Worm (Caenorhabditis elegans) whole organism, young adult: Measurements from ENCODE around the gene H20E11.1.

Experiments
- B0336.3 ChIP-seq: fragments of 200-800 bp; sonication (Bioruptor generic); IDR thresholded peaks from 2 replicates; pipeline ENCODE4 v1.3.6; 2022; ENCODE audit warnings: missing genetic modification characterization, missing compliant biosample characterization
- C17E4.6 ChIP-seq: fragments of 200-800 bp; sonication (Bioruptor generic); IDR thresholded peaks from 2 replicates; pipeline ENCODE4 v1.3.6; 2022; ENCODE audit warnings: missing genetic modification reagents, missing genetic modification characterization, missing compliant biosample characterization
- F39B2.1 ChIP-seq: fragments of 200-800 bp; sonication (Bioruptor generic); IDR thresholded peaks from 2 replicates; pipeline ENCODE4 v1.3.6; 2022; ENCODE audit warnings: missing genetic modification reagents, missing genetic modification characterization, missing compliant biosample characterization
- F52B5.7 ChIP-seq: sonication (generic microtip); optimal IDR thresholded peaks from 2 replicates; lab custom pipeline; 2016; ENCODE audit warnings: mild to moderate bottlenecking, missing genetic modification characterization, missing compliant biosample characterization
- T26A5.8 ChIP-seq: sonication (generic microtip); optimal IDR thresholded peaks from 2 replicates; lab custom pipeline; 2016; ENCODE audit warnings: missing genetic modification characterization, missing compliant biosample characterization
- Y53F4B.3 ChIP-seq: fragments of 200-800 bp; sonication (Bioruptor generic); IDR thresholded peaks from 2 replicates; pipeline ENCODE4 v1.3.6; 2022; ENCODE audit warnings: missing genetic modification reagents, missing genetic modification characterization, missing compliant biosample characterization
- Y79H2A.3 ChIP-seq: fragments of 200-800 bp; sonication (Bioruptor generic); conservative IDR thresholded peaks from 2 replicates; pipeline ENCODE4 v1.3.6; 2022; ENCODE audit warnings: missing genetic modification reagents, missing genetic modification characterization, missing compliant biosample characterization
- ZK185.1 ChIP-seq: sonication (generic microtip); optimal IDR thresholded peaks from 2 replicates; lab custom pipeline; 2016; ENCODE audit warnings: mild to moderate bottlenecking, missing genetic modification characterization, missing compliant biosample characterization; ENCODE audit not compliant: poor library complexity, severe bottlenecking
- akir-1 ChIP-seq: fragments of 200-800 bp; sonication (Bioruptor generic); optimal IDR thresholded peaks from 2 replicates; lab custom pipeline; 2018; ENCODE audit warnings: mild to moderate bottlenecking, missing genetic modification characterization, moderate library complexity, missing compliant biosample characterization
- ama-1 ChIP-seq, 3 experiments: fragments of 150-350 bp in 1 of 3; sonication (generic microtip) in 2 of 3; optimal IDR thresholded peaks; 2 replicates each; lab custom pipeline; 2014 to 2018; ENCODE audit warnings: missing biosample characterization in 2 of 3, missing genetic modification characterization in 2 of 3, missing genetic modification reagents in 2 of 3
- cebp-1 ChIP-seq, 2 experiments: fragments of 200-800 bp in 1 of 2; sonication (Bioruptor generic) in 1 of 2; sonication (generic microtip) in 1 of 2; IDR thresholded peaks in 1 of 2; optimal IDR thresholded peaks in 1 of 2; 2 replicates each; pipeline versions ENCODE4 v1.3.6 to Lab custom; 2017 to 2022; ENCODE audit warnings: missing compliant biosample characterization in 2 of 2, missing genetic modification characterization in 2 of 2, mild to moderate bottlenecking in 1 of 2, missing genetic modification reagents in 1 of 2, moderate library complexity in 1 of 2
- ceh-100 ChIP-seq: fragments of 200-800 bp; sonication (Bioruptor generic); IDR thresholded peaks from 2 replicates; pipeline ENCODE4 v1.3.6; 2022; ENCODE audit warnings: missing genetic modification reagents, missing genetic modification characterization, missing compliant biosample characterization
- dpff-1 ChIP-seq: sonication (generic microtip); optimal IDR thresholded peaks from 2 replicates; lab custom pipeline; 2017; ENCODE audit warnings: mild to moderate bottlenecking, missing genetic modification characterization, missing compliant biosample characterization
- efl-1 ChIP-seq: fragments of 150-350 bp; optimal IDR thresholded peaks from 2 replicates; lab custom pipeline; 2014; ENCODE audit warnings: missing biosample characterization, missing genetic modification reagents, missing genetic modification characterization
- egrh-3 ChIP-seq: fragments of 200-800 bp; sonication (Bioruptor generic); IDR thresholded peaks from 2 replicates; pipeline ENCODE4 v1.3.6; 2022; ENCODE audit warnings: missing genetic modification reagents, missing genetic modification characterization, missing compliant biosample characterization
- ets-4 ChIP-seq: fragments of 200-800 bp; sonication (Bioruptor generic); optimal IDR thresholded peaks from 2 replicates; lab custom pipeline; 2018; ENCODE audit warnings: mild to moderate bottlenecking, missing genetic modification characterization, missing compliant biosample characterization
- him-1 ChIP-seq: sonication (generic microtip); optimal IDR thresholded peaks from 2 replicates; lab custom pipeline; 2016; ENCODE audit warnings: missing genotype, missing genetic modification reagents, missing genetic modification characterization, missing compliant biosample characterization
- hlh-12 ChIP-seq: sonication (generic microtip); optimal IDR thresholded peaks from 2 replicates; lab custom pipeline; 2016; ENCODE audit warnings: missing genetic modification characterization, missing compliant biosample characterization
- hlh-26 ChIP-seq: fragments of 200-800 bp; sonication (Bioruptor generic); conservative IDR thresholded peaks from 2 replicates; pipeline ENCODE4 v1.3.6; 2022; ENCODE audit warnings: missing genetic modification reagents, missing genetic modification characterization, missing compliant biosample characterization
- let-607 ChIP-seq, 2 experiments: fragments of 200-800 bp in 1 of 2; sonication (Bioruptor generic) in 1 of 2; sonication (generic microtip) in 1 of 2; optimal IDR thresholded peaks; 2 replicates each; lab custom pipeline; 2016 to 2018; ENCODE audit warnings: mild to moderate bottlenecking in 2 of 2, missing compliant biosample characterization in 2 of 2, missing genetic modification characterization in 2 of 2, moderate library complexity in 2 of 2, missing genotype in 1 of 2
- lin-35 ChIP-seq, 3 experiments: fragments of 150-350 bp in 2 of 3; sonication (generic microtip) in 1 of 3; optimal IDR thresholded peaks; 2 replicates each; lab custom pipeline; 2014 to 2018; ENCODE audit warnings: missing biosample characterization in 3 of 3, missing genetic modification characterization in 3 of 3, missing genetic modification reagents in 3 of 3
- lin-54 ChIP-seq: fragments of 200-800 bp; sonication (Bioruptor generic); optimal IDR thresholded peaks from 2 replicates; lab custom pipeline; 2018; ENCODE audit warnings: mild to moderate bottlenecking, missing genetic modification characterization, missing compliant biosample characterization
- lsy-27 ChIP-seq: sonication (generic microtip); optimal IDR thresholded peaks from 2 replicates; lab custom pipeline; 2017; ENCODE audit warnings: missing genetic modification characterization, mild to moderate bottlenecking, missing compliant biosample characterization, antibody characterized with exemption, missing genotype, borderline replicate concordance; ENCODE audit not compliant: insufficient read depth
- madf-3 ChIP-seq: fragments of 200-800 bp; sonication (Bioruptor generic); IDR thresholded peaks from 2 replicates; pipeline ENCODE4 v1.3.6; 2022; ENCODE audit warnings: missing genetic modification reagents, missing genetic modification characterization, missing compliant biosample characterization
- mel-28 ChIP-seq: sonication (generic microtip); optimal IDR thresholded peaks from 2 replicates; lab custom pipeline; 2016; ENCODE audit warnings: borderline replicate concordance, mild to moderate bottlenecking, missing genetic modification characterization, missing compliant biosample characterization
- nfya-1 ChIP-seq: sonication (generic microtip); optimal IDR thresholded peaks from 2 replicates; lab custom pipeline; 2017; ENCODE audit warnings: antibody characterized with exemption, missing compliant biosample characterization, missing genetic modification characterization, borderline replicate concordance; ENCODE audit not compliant: insufficient read depth
- nhr-90 ChIP-seq: sonication (generic microtip); optimal IDR thresholded peaks from 2 replicates; lab custom pipeline; 2016; ENCODE audit warnings: missing genotype, mild to moderate bottlenecking, missing genetic modification characterization, missing compliant biosample characterization
- pbrm-1 ChIP-seq: fragments of 200-800 bp; sonication (Bioruptor generic); IDR thresholded peaks from 2 replicates; pipeline ENCODE4 v1.3.6; 2022; ENCODE audit warnings: missing genetic modification reagents, missing genetic modification characterization, missing compliant biosample characterization
- pha-4 ChIP-seq: fragments of 150-350 bp; sonication (generic microtip); optimal IDR thresholded peaks from 2 replicates; lab custom pipeline; 2014; ENCODE audit warnings: missing biosample characterization, missing genetic modification reagents, missing genetic modification characterization
- rcor-1 ChIP-seq: fragments of 200-800 bp; sonication (Bioruptor generic); IDR thresholded peaks from 2 replicates; pipeline ENCODE4 v1.3.6; 2022; ENCODE audit warnings: missing genetic modification reagents, missing genetic modification characterization, missing compliant biosample characterization
- rpc-1 ChIP-seq, 2 experiments: fragments of 150-350 bp in 1 of 2; sonication (generic microtip) in 1 of 2; optimal IDR thresholded peaks; 2 replicates each; lab custom pipeline; 2014 to 2018; ENCODE audit warnings: missing biosample characterization in 1 of 2, missing genetic modification characterization in 1 of 2, missing genetic modification reagents in 1 of 2, missing genotype in 1 of 2
- sdz-38 ChIP-seq: sonication (generic microtip); optimal IDR thresholded peaks from 2 replicates; lab custom pipeline; 2016; ENCODE audit warnings: missing genotype, missing genetic modification characterization, missing compliant biosample characterization
- snpc-1.1 ChIP-seq: sonication (generic microtip); optimal IDR thresholded peaks from 2 replicates; lab custom pipeline; 2017; ENCODE audit warnings: missing genetic modification characterization, mild to moderate bottlenecking, missing compliant biosample characterization, antibody characterized with exemption, moderate library complexity, missing genotype, missing genetic modification reagents; ENCODE audit not compliant: insufficient read depth
- snpc-3.4 ChIP-seq: sonication (generic microtip); optimal IDR thresholded peaks from 2 replicates; lab custom pipeline; 2017; ENCODE audit warnings: missing genetic modification characterization, mild to moderate bottlenecking, missing compliant biosample characterization, antibody characterized with exemption, moderate library complexity, missing genotype, missing genetic modification reagents
- somi-1 ChIP-seq: fragments of 200-800 bp; sonication (Bioruptor generic); optimal IDR thresholded peaks from 2 replicates; lab custom pipeline; 2018; ENCODE audit warnings: mild to moderate bottlenecking, missing genetic modification characterization, missing compliant biosample characterization
- sptf-2 ChIP-seq: fragments of 200-800 bp; sonication (Bioruptor generic); optimal IDR thresholded peaks from 2 replicates; lab custom pipeline; 2018; ENCODE audit warnings: mild to moderate bottlenecking, missing genetic modification characterization, missing compliant biosample characterization
- unc-130 ChIP-seq: sonication (generic microtip); optimal IDR thresholded peaks from 2 replicates; lab custom pipeline; 2016; ENCODE audit warnings: missing genetic modification reagents, missing genetic modification characterization, missing compliant biosample characterization
- zfh-2 ChIP-seq: fragments of 200-800 bp; sonication (Bioruptor generic); conservative IDR thresholded peaks from 2 replicates; pipeline ENCODE4 v1.3.6; 2022; ENCODE audit warnings: missing genetic modification reagents, missing genetic modification characterization, missing compliant biosample characterization
- ztf-22 ChIP-seq: fragments of 200-800 bp; sonication (Bioruptor generic); optimal IDR thresholded peaks from 2 replicates; lab custom pipeline; 2018; ENCODE audit warnings: mild to moderate bottlenecking, missing genetic modification characterization, moderate library complexity, missing compliant biosample characterization
- ztf-3 ChIP-seq: fragments of 200-800 bp; sonication (Bioruptor generic); optimal IDR thresholded peaks from 2 replicates; lab custom pipeline; 2018; ENCODE audit warnings: mild to moderate bottlenecking, missing genetic modification characterization, missing compliant biosample characterization
- ztf-6 ChIP-seq: fragments of 200-800 bp; sonication (Bioruptor generic); IDR thresholded peaks from 2 replicates; pipeline ENCODE4 v1.3.6; 2022; ENCODE audit warnings: missing genetic modification reagents, missing genetic modification characterization, missing compliant biosample characterization

H20E11.1 gene

DNA sequence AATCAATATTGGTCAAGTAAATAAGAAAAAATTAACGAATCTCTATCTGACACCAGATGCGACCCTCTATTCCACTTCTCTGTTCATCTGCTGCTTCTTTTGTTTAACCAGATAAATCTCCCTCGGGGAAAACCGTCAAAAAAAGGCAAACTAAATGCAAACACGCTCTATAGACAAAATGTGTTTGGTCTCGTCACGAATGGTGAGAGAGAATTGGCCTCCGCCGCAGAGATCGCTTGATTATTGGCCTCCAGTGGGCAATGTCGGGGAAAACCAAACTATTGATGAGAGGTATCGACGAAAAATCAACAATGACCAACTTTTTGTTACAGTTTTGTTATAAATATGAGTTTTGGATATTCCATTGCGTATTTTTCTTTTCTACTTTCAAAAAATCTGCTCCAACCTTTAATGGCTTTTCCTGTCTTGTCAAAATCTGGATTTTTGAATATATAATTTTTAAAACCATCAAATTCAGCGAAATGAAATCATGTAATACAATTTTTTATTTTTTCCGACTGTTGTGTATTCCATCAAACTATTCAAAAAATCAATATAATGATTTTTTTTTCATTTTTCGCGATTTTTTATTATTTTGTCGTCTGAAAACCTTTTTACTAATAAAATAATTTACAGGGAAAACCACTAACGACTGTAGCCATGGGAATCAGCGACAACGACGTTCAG is 39.4 kb upstream of the H20E11.1 start, which contains the start of the genes C17H12.2 and vha-8 (continued):
- TF ChIP-seq unc-130 = no peak
- no peak for TF ChIP-seq hlh-26
- TF ChIP-seq ztf-3 (GFP tag; lab: Kevin White, UChicago) = no peak
- TF ChIP-seq lin-54 = peak; percentile 73
- peak; percentile 41 for TF ChIP-seq efl-1 (GFP tag; lab: Kevin White, UChicago)
- TF ChIP-seq B0336.3 (GFP tag; lab: Robert Waterston, UW) = peak; percentile 67
- 0 out of 2 replicates have a peak, but pooled peaks have one; percentile 6 for TF ChIP-seq madf-3 (GFP tag; lab: Robert Waterston, UW)
- TF ChIP-seq C17E4.6 (GFP tag; lab: Robert Waterston, UW) = no peak
- TF ChIP-seq ama-1 (optimal IDR thresholded peaks at IDR 0.05; lab: Kevin White, UChicago) = no peak
- TF ChIP-seq ama-1 (GFP tag; optimal IDR thresholded peaks at IDR 0.05; lab: Kevin White, UChicago) = no peak
- TF ChIP-seq F39B2.1 (GFP tag; lab: Robert Waterston, UW) = no peak

DNA sequence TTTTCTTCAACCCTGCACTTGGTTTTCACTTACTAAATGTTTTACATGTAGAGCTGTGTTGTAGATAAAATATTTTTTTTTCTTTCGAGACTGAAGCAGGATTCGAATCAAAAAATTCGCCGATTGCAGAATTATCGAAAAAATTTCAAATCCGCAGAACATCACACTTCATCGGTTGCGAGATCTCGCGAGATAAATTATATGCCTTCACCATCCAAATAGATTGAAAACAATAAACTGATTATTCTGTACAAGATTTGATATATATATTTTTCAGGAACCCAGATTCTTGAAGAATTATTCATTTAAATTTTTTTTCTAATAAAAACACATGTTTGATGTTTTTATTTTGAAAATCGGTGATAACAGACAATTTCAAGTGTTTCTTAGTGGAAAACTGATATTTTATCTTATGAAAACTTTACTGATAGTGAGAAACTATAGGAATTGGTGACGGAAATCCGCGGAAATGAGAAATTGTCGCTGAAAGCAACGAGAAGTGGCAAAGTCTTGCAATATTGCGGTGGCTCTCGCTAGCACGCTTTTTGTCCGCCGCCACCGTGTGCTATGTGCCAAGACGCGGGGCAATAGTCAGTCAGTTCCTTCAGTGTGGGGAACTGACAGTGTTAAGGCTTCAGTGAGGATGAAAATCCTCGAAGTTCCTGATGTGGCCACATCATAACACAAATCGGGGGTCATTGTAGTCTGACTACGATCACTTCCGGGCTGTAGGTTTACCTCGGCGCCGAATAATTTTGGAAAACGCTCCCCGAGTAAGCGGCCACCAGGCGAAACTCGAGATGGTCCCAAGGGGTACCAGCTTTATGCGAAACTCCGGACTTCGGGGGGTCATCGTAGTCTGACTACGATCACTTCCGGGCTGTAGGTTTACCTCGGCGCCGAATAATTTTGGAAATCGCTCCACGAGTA is 37.3 kb upstream of the H20E11.1 start:
- no peak for TF ChIP-seq somi-1
- TF ChIP-seq T26A5.8 (tag; lab: Kevin White, UChicago) = no peak
- no peak for TF ChIP-seq ceh-100 (GFP tag; lab: Robert Waterston, UW)
- TF ChIP-seq ztf-6 (GFP tag; lab: Robert Waterston, UW) = no peak
- TF ChIP-seq snpc-1.1 (tag; lab: Kevin White, UChicago) = peak; percentile 92
- no peak for TF ChIP-seq ama-1 (optimal IDR thresholded peaks at IDR 0.05; lab: Kevin White, UChicago)
- TF ChIP-seq ama-1 (GFP tag; optimal IDR thresholded peaks at IDR 0.05; lab: Kevin White, UChicago) = no peak
- 0 out of 2 replicates have a peak, but pooled peaks have one; percentile 46 for TF ChIP-seq pbrm-1 (GFP tag; lab: Robert Waterston, UW)
- peak; percentile 75 for TF ChIP-seq snpc-3.4 (tag; lab: Kevin White, UChicago)
- TF ChIP-seq ZK185.1 (tag; lab: Kevin White, UChicago) = peak; percentile 50
- TF ChIP-seq lsy-27 (tag; lab: Kevin White, UChicago) = no peak
- TF ChIP-seq akir-1 = no peak
- TF ChIP-seq F52B5.7 (tag; lab: Kevin White, UChicago) = no peak
- peak; percentile 29; the same call in 1 of the 2 replicates for TF ChIP-seq rcor-1 (GFP tag; lab: Robert Waterston, UW)
- TF ChIP-seq egrh-3 (GFP tag; lab: Robert Waterston, UW) = no peak
- TF ChIP-seq hlh-12 (tag; lab: Kevin White, UChicago) = no peak
- peak; percentile 7 for TF ChIP-seq ztf-22 (GFP tag; lab: Kevin White, UChicago)
- no peak for TF ChIP-seq Y79H2A.3 (GFP tag; lab: Robert Waterston, UW)
- TF ChIP-seq ets-4 = no peak
- no peak for TF ChIP-seq dpff-1 (tag; lab: Kevin White, UChicago)
- TF ChIP-seq cebp-1 (GFP tag; IDR thresholded peaks at IDR 0.05; lab: Robert Waterston, UW) = no peak
- peak; percentile 5 for TF ChIP-seq cebp-1 (tag; optimal IDR thresholded peaks at IDR 0.05; lab: Kevin White, UChicago)
- TF ChIP-seq him-1 = no peak
- no peak for TF ChIP-seq sptf-2 (GFP tag; lab: Kevin White, UChicago)
- no peak for TF ChIP-seq nfya-1 (tag; lab: Kevin White, UChicago)
- no peak for TF ChIP-seq Y53F4B.3
- TF ChIP-seq sdz-38 = no peak
- peak in 1 of 3 experiments; percentile 42 for TF ChIP-seq lin-35 (GFP tag; optimal IDR thresholded peaks at IDR 0.05; lab: Kevin White, UChicago)
- TF ChIP-seq nhr-90 = no peak
- TF ChIP-seq rpc-1 (optimal IDR thresholded peaks at IDR 0.05; lab: Kevin White, UChicago) = no peak
- TF ChIP-seq rpc-1 (tag; optimal IDR thresholded peaks at IDR 0.05; lab: Kevin White, UChicago) = no peak
- peak; percentile 2 to 59 for TF ChIP-seq let-607 (tag; optimal IDR thresholded peaks at IDR 0.05; lab: Kevin White, UChicago)
- TF ChIP-seq zfh-2 = peak; percentile 85; the same call in 1 of the 2 replicates
- no peak for TF ChIP-seq mel-28 (tag; lab: Kevin White, UChicago)
- no peak for TF ChIP-seq pha-4 (tag; lab: Kevin White, UChicago)
